Fruit fly (Drosophila melanogaster) whole organism: Measurements from ENCODE around the gene Acbp4.

Experiments used
- CG8478 ChIP-seq: fragments of >200 bp; optimal IDR thresholded peaks from 2 replicates; lab custom pipeline; 2018; ENCODE audit warnings: inconsistent platforms
- pan ChIP-seq: fragments of >200 bp; optimal IDR thresholded peaks from 2 replicates; lab custom pipeline; 2017
- psq ChIP-seq: fragments of >200 bp; optimal IDR thresholded peaks from 2 replicates; lab custom pipeline; 2017
- usp ChIP-seq: fragments of >200 bp; optimal IDR thresholded peaks from 2 replicates; lab custom pipeline; 2017; ENCODE audit warnings: missing biosample characterization, missing genetic modification characterization, mixed read lengths

DNA sequence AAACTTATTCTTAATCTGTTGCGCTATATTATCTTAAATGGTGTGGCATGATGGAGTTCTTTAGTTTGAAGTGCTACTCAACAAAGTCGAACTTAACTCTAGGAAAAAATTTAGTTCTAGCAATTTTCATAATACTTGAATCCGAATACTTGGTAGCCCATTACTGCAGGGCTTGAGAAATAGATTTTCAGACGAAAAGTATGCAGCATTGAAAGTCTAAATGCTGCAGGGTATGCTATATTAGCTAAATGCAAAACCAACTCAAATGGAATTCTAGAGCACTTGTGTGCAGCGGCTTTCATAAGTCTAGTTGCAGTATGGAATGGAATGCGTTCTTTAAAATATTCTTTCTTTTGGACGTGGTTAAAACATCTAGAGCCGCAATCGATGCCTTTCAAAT lies 15.2 kb upstream of the Acbp4 start:
- no peak for TF ChIP-seq pan (lab: Kevin White, UChicago)
- TF ChIP-seq psq (lab: Kevin White, UChicago) = no peak
- TF ChIP-seq usp (GFP tag; lab: Kevin White, UChicago) = no peak
- TF ChIP-seq CG8478 = no peak
